Fruit fly (Drosophila melanogaster) whole organism, embryonic: ENCODE measurements around the gene kay.

Experiments used
- Aef1 ChIP-seq: fragments of 200-800 bp; sonication (Bioruptor generic); IDR thresholded peaks from 3 replicates; pipeline ENCODE4 v1.3.6; 2022; ENCODE audit warnings: missing biosample characterization, missing genetic modification characterization
- BEAF-32 ChIP-seq: fragments of 200-800 bp; sonication (Bioruptor generic); optimal IDR thresholded peaks from 3 replicates; lab custom pipeline; 2017; ENCODE audit warnings: missing biosample characterization, missing genetic modification characterization, mild to moderate bottlenecking, moderate library complexity, missing genetic modification reagents
- Bdp1 ChIP-seq: fragments of 200-800 bp; sonication (Bioruptor generic); optimal IDR thresholded peaks from 3 replicates; lab custom pipeline; 2016; ENCODE audit warnings: missing biosample characterization, missing genetic modification characterization
- CG10462 ChIP-seq: fragments of 200-800 bp; sonication (Bioruptor generic); optimal IDR thresholded peaks from 2 replicates; lab custom pipeline; 2016; ENCODE audit warnings: missing biosample characterization, missing genetic modification characterization
- CG11695 ChIP-seq: fragments of 200-800 bp; sonication (Bioruptor generic); IDR thresholded peaks from 3 replicates; pipeline ENCODE4 v1.3.6; 2022; ENCODE audit warnings: missing biosample characterization, missing genetic modification characterization
- CG11723 ChIP-seq: fragments of 200-800 bp; sonication (Bioruptor generic); optimal IDR thresholded peaks from 2 replicates; lab custom pipeline; 2017; ENCODE audit warnings: missing biosample characterization, mild to moderate bottlenecking, missing genetic modification characterization
- CG12391 ChIP-seq: fragments of 200-800 bp; sonication (Bioruptor generic); optimal IDR thresholded peaks from 3 replicates; lab custom pipeline; 2018; ENCODE audit warnings: missing biosample characterization, mild to moderate bottlenecking, missing genetic modification characterization, moderate library complexity
- CG13894 ChIP-seq: fragments of 200-800 bp; sonication (Bioruptor generic); optimal IDR thresholded peaks from 3 replicates; lab custom pipeline; 2018; ENCODE audit warnings: missing biosample characterization, mild to moderate bottlenecking, missing genetic modification characterization, moderate library complexity
- CG1602 ChIP-seq: fragments of 200-800 bp; sonication (Bioruptor generic); optimal IDR thresholded peaks from 3 replicates; lab custom pipeline; 2016; ENCODE audit warnings: missing biosample characterization, missing genetic modification characterization
- CG17328 ChIP-seq: fragments of 200-800 bp; sonication (Bioruptor generic); IDR thresholded peaks from 2 replicates; pipeline ENCODE4 v1.3.6; 2022; ENCODE audit warnings: missing biosample characterization, missing genetic modification characterization
- CG17802 ChIP-seq: fragments of 200-800 bp; sonication (Bioruptor generic); optimal IDR thresholded peaks from 2 replicates; lab custom pipeline; 2018; ENCODE audit warnings: missing biosample characterization, mild to moderate bottlenecking, missing genetic modification characterization, moderate library complexity
- CG18011 ChIP-seq: fragments of 200-800 bp; sonication (Bioruptor generic); optimal IDR thresholded peaks from 2 replicates; lab custom pipeline; 2017; ENCODE audit warnings: missing biosample characterization, missing genetic modification characterization, mild to moderate bottlenecking, moderate library complexity, missing genotype
- CG2129 ChIP-seq: fragments of 200-800 bp; sonication (Bioruptor generic); IDR thresholded peaks from 2 replicates; pipeline ENCODE4 v1.3.6; 2022; ENCODE audit warnings: missing biosample characterization, missing genetic modification characterization; ENCODE audit not compliant: partially characterized antibody
- CG2889 ChIP-seq: fragments of 200-800 bp; sonication (Bioruptor generic); IDR thresholded peaks from 3 replicates; pipeline ENCODE4 v1.3.6; 2022; ENCODE audit warnings: missing biosample characterization, missing genetic modification characterization
- CG31441 ChIP-seq: fragments of 200-800 bp; sonication (Bioruptor generic); IDR thresholded peaks from 2 replicates; pipeline ENCODE4 v1.3.6; 2022; ENCODE audit warnings: missing biosample characterization, missing genetic modification characterization
- CG3281 ChIP-seq: fragments of 200-800 bp; sonication (Bioruptor generic); optimal IDR thresholded peaks from 3 replicates; lab custom pipeline; 2017; ENCODE audit warnings: missing biosample characterization, mild to moderate bottlenecking, missing genetic modification characterization
- CG4854 ChIP-seq: fragments of 200-800 bp; sonication (Bioruptor generic); optimal IDR thresholded peaks from 2 replicates; lab custom pipeline; 2016; ENCODE audit warnings: missing biosample characterization, missing genetic modification characterization, inconsistent platforms
- E2f1 ChIP-seq: fragments of 200-800 bp; sonication (Bioruptor generic); IDR thresholded peaks from 2 replicates; pipeline ENCODE4 v1.3.6; 2022; ENCODE audit warnings: missing biosample characterization, missing genetic modification characterization
- E2f2 ChIP-seq: fragments of 200-800 bp; sonication (Bioruptor generic); IDR thresholded peaks from 2 replicates; pipeline ENCODE4 v1.3.6; 2022; ENCODE audit warnings: missing biosample characterization, missing genetic modification characterization
- Ets65A ChIP-seq: fragments of 200-800 bp; sonication (Bioruptor generic); peaks from one replicate; lab custom pipeline; 2016; ENCODE audit warnings: missing biosample characterization, missing genetic modification characterization
- HLHmδ ChIP-seq: fragments of 200-800 bp; sonication (Bioruptor generic); optimal IDR thresholded peaks from 2 replicates; lab custom pipeline; 2018; ENCODE audit warnings: missing biosample characterization, mild to moderate bottlenecking, missing genetic modification characterization, moderate library complexity
- HmgZ ChIP-seq: fragments of 200-800 bp; sonication (Bioruptor generic); optimal IDR thresholded peaks from 2 replicates; lab custom pipeline; 2018; ENCODE audit warnings: missing biosample characterization, mild to moderate bottlenecking, missing genetic modification characterization
- Hr78 ChIP-seq, 2 experiments: fragments of 200-800 bp in 1 of 2; fragments of >200 bp in 1 of 2; sonication (Bioruptor generic) in 1 of 2; optimal IDR thresholded peaks; 2 replicates each; lab custom pipeline; 2017 to 2019; ENCODE audit warnings: missing biosample characterization in 2 of 2, missing genetic modification characterization in 2 of 2, mild to moderate bottlenecking in 1 of 2, moderate library complexity in 1 of 2
- Lhr ChIP-seq: fragments of 200-800 bp; sonication (Bioruptor generic); optimal IDR thresholded peaks from 3 replicates; lab custom pipeline; 2017; ENCODE audit warnings: mild to moderate bottlenecking, missing biosample characterization, missing genetic modification reagents, missing genetic modification characterization
- Lpt ChIP-seq: fragments of >200 bp; optimal IDR thresholded peaks from 2 replicates; lab custom pipeline; 2018; ENCODE audit warnings: missing biosample characterization, missing genetic modification characterization
- Max ChIP-seq: fragments of 200-800 bp; sonication (Bioruptor generic); optimal IDR thresholded peaks from 2 replicates; lab custom pipeline; 2016; ENCODE audit warnings: missing biosample characterization, mild to moderate bottlenecking, missing genetic modification characterization
- Nf-YA ChIP-seq: fragments of 200-800 bp; sonication (Bioruptor generic); IDR thresholded peaks from 2 replicates; pipeline ENCODE4 v1.3.6; 2022; ENCODE audit warnings: missing biosample characterization, missing genetic modification characterization
- Oli ChIP-seq: fragments of 200-800 bp; sonication (Bioruptor generic); optimal IDR thresholded peaks from 2 replicates; lab custom pipeline; 2018; ENCODE audit warnings: missing biosample characterization, mild to moderate bottlenecking, missing genetic modification characterization, moderate library complexity
- Six4 ChIP-seq: fragments of 200-800 bp; sonication (Bioruptor generic); optimal IDR thresholded peaks from 2 replicates; lab custom pipeline; 2016; ENCODE audit warnings: missing biosample characterization, missing genetic modification characterization
- Sry-β ChIP-seq: fragments of 200-800 bp; sonication (Bioruptor generic); optimal IDR thresholded peaks from 2 replicates; lab custom pipeline; 2018; ENCODE audit warnings: missing biosample characterization, mild to moderate bottlenecking, missing genetic modification characterization, moderate library complexity
- abd-A ChIP-seq: fragments of 200-800 bp; sonication (Bioruptor generic); optimal IDR thresholded peaks from 3 replicates; lab custom pipeline; 2019; ENCODE audit warnings: missing biosample characterization, mild to moderate bottlenecking, missing genetic modification characterization, moderate library complexity
- bowl ChIP-seq: fragments of 200-800 bp; sonication (Bioruptor generic); IDR thresholded peaks from 2 replicates; pipeline ENCODE4 v1.3.6; 2022; ENCODE audit warnings: missing biosample characterization, missing genetic modification characterization
- br ChIP-seq: fragments of >200 bp; optimal IDR thresholded peaks from 2 replicates; lab custom pipeline; 2017
- cad ChIP-seq: fragments of >200 bp; optimal IDR thresholded peaks from 2 replicates; lab custom pipeline; 2017; ENCODE audit warnings: missing biosample characterization, missing genetic modification characterization
- da ChIP-seq: fragments of 200-800 bp; sonication (Bioruptor generic); optimal IDR thresholded peaks from 2 replicates; lab custom pipeline; 2016; ENCODE audit warnings: missing biosample characterization, missing genetic modification characterization
- fd3F ChIP-seq: fragments of 200-800 bp; sonication (Bioruptor generic); optimal IDR thresholded peaks from 2 replicates; lab custom pipeline; 2018; ENCODE audit warnings: missing biosample characterization, mild to moderate bottlenecking, missing genetic modification characterization, moderate library complexity
- fd64A ChIP-seq: fragments of 200-800 bp; sonication (Bioruptor generic); optimal IDR thresholded peaks from 3 replicates; lab custom pipeline; 2018; ENCODE audit warnings: missing biosample characterization, mild to moderate bottlenecking, missing genetic modification characterization
- gt ChIP-seq: fragments of 200-800 bp; sonication (Bioruptor generic); IDR thresholded peaks from 2 replicates; pipeline ENCODE4 v1.3.6; 2022; ENCODE audit warnings: missing biosample characterization, missing genetic modification characterization
- hb ChIP-seq: fragments of 200-800 bp; sonication (Bioruptor generic); IDR thresholded peaks from 3 replicates; pipeline ENCODE4 v1.3.6; 2022; ENCODE audit warnings: missing biosample characterization, missing genetic modification characterization; ENCODE audit not compliant: partially characterized antibody
- lbe ChIP-seq: fragments of 200-800 bp; sonication (Bioruptor generic); optimal IDR thresholded peaks from 2 replicates; lab custom pipeline; 2016; ENCODE audit warnings: missing biosample characterization, mild to moderate bottlenecking, missing genetic modification characterization
- pan ChIP-seq, 4 experiments: fragments of >200 bp in 3 of 4; fragments of 200-800 bp in 1 of 4; sonication (Bioruptor generic) in 1 of 4; optimal IDR thresholded peaks in 3 of 4; IDR thresholded peaks in 1 of 4; 2 replicates each; pipeline versions ENCODE4 v1.3.6 to Lab custom; 2017 to 2022; ENCODE audit warnings: missing biosample characterization in 2 of 4, missing genetic modification characterization in 2 of 4, mixed read lengths in 1 of 4
- sens ChIP-seq: fragments of 200-800 bp; sonication (Bioruptor generic); peaks from one replicate; lab custom pipeline; 2016; ENCODE audit warnings: missing biosample characterization, missing genetic modification characterization
- sens-2 ChIP-seq: fragments of 200-800 bp; sonication (Bioruptor generic); IDR thresholded peaks from 2 replicates; pipeline ENCODE4 v1.3.6; 2022; ENCODE audit warnings: missing biosample characterization, missing genetic modification characterization
- sisA ChIP-seq: fragments of 200-800 bp; sonication (Bioruptor generic); IDR thresholded peaks from 2 replicates; pipeline ENCODE4 v1.3.6; 2022; ENCODE audit warnings: missing biosample characterization, missing genetic modification characterization
- slbo ChIP-seq: fragments of 200-800 bp; sonication (Bioruptor generic); IDR thresholded peaks from 2 replicates; pipeline ENCODE4 v1.3.6; 2022; ENCODE audit warnings: missing biosample characterization, missing genetic modification characterization
- tgo ChIP-seq: fragments of 200-800 bp; sonication (Bioruptor generic); IDR thresholded peaks from 3 replicates; pipeline ENCODE4 v1.3.6; 2022; ENCODE audit warnings: missing biosample characterization, missing genetic modification characterization
- tll ChIP-seq, 2 experiments: fragments of 200-800 bp in 1 of 2; fragments of >200 bp in 1 of 2; sonication (Bioruptor generic) in 1 of 2; optimal IDR thresholded peaks; 2 replicates each; lab custom pipeline; 2017 to 2019; ENCODE audit warnings: missing biosample characterization in 2 of 2, missing genetic modification characterization in 2 of 2, mild to moderate bottlenecking in 1 of 2, moderate library complexity in 1 of 2
- tup ChIP-seq: fragments of 200-800 bp; sonication (Bioruptor generic); optimal IDR thresholded peaks from 2 replicates; lab custom pipeline; 2016; ENCODE audit warnings: missing biosample characterization, mild to moderate bottlenecking, missing genetic modification characterization, moderate library complexity

The kay gene

dm6 chr3R:29786016-29786996, 20.5 kb downstream of the kay start (continued):
- TF ChIP-seq fd64A (GFP tag; lab: Kevin White, UChicago) = no peak
- TF ChIP-seq lbe (GFP tag; lab: Kevin White, UChicago) = peak; percentile 80
- no peak for TF ChIP-seq CG31441 (GFP tag; lab: Robert Waterston, UW)
- peak; percentile 87 for TF ChIP-seq Ets65A (GFP tag; lab: Kevin White, UChicago)
- no peak for TF ChIP-seq da (GFP tag; lab: Kevin White, UChicago)
- no peak for TF ChIP-seq br
- 0 out of 3 replicates have a peak, but pooled peaks have one; percentile 27 for TF ChIP-seq CG11695 (GFP tag; lab: Robert Waterston, UW)
- no peak for TF ChIP-seq Lpt (GFP tag; lab: Kevin White, UChicago)
- TF ChIP-seq CG12391 (tag; lab: Kevin White, UChicago) = no peak
- no peak for TF ChIP-seq gt (GFP tag; lab: Robert Waterston, UW)
- 0 out of 3 replicates have a peak, but pooled peaks have one; percentile 9 for TF ChIP-seq CG2889
- no peak for TF ChIP-seq tup (GFP tag; lab: Kevin White, UChicago)
- TF ChIP-seq pan (optimal IDR thresholded peaks at IDR 0.05; lab: Kevin White, UChicago) = no peak
- TF ChIP-seq pan (GFP tag; optimal IDR thresholded peaks at IDR 0.05 in 1 of 2, IDR thresholded peaks at IDR 0.05 in 1 of 2) = peak in 1 of 2 experiments; percentile 57
- TF ChIP-seq Sry-β = no peak
- TF ChIP-seq fd3F (GFP tag; lab: Kevin White, UChicago) = no peak
- TF ChIP-seq Hr78 (GFP tag; optimal IDR thresholded peaks at IDR 0.05; lab: Kevin White, UChicago) = no peak
- TF ChIP-seq hb (GFP tag; lab: Robert Waterston, UW) = no peak
- peak; percentile 28; the same call in 1 of the 2 replicates for TF ChIP-seq CG17328 (GFP tag; lab: Robert Waterston, UW)
- TF ChIP-seq E2f1 = 0 out of 2 replicates have a peak, but pooled peaks have one; percentile 30
- no peak for TF ChIP-seq BEAF-32 (GFP tag; lab: Kevin White, UChicago)
- no peak for TF ChIP-seq E2f2 (GFP tag; lab: Robert Waterston, UW)
- TF ChIP-seq sens (GFP tag; lab: Kevin White, UChicago) = peak; percentile 80
- TF ChIP-seq CG17802 (tag; lab: Kevin White, UChicago) = no peak
- no peak for TF ChIP-seq Oli
- TF ChIP-seq CG4854 (GFP tag; lab: Kevin White, UChicago) = peak; percentile 2
- no peak for TF ChIP-seq Nf-YA (GFP tag; lab: Robert Waterston, UW)
- no peak for TF ChIP-seq Bdp1 (GFP tag; lab: Kevin White, UChicago)
- TF ChIP-seq HmgZ (tag; lab: Kevin White, UChicago) = no peak
- no peak for TF ChIP-seq CG18011
- no peak for TF ChIP-seq tll (GFP tag; optimal IDR thresholded peaks at IDR 0.05; lab: Kevin White, UChicago)
- TF ChIP-seq abd-A (tag; lab: Kevin White, UChicago) = no peak
- no peak for TF ChIP-seq CG10462 (GFP tag; lab: Kevin White, UChicago)
- 0 out of 3 replicates have a peak, but pooled peaks have one; percentile 14 for TF ChIP-seq tgo (GFP tag; lab: Robert Waterston, UW)
- TF ChIP-seq CG13894 = no peak
- TF ChIP-seq bowl = no peak
- no peak for TF ChIP-seq CG11723 (GFP tag; lab: Kevin White, UChicago)
- peak; percentile 6 for TF ChIP-seq Max (GFP tag; lab: Kevin White, UChicago)
- no peak for TF ChIP-seq CG3281 (GFP tag; lab: Kevin White, UChicago)
- no peak for TF ChIP-seq sens-2 (GFP tag; lab: Robert Waterston, UW)
- no peak for TF ChIP-seq cad (GFP tag; lab: Kevin White, UChicago)
- no peak for TF ChIP-seq CG1602 (GFP tag; lab: Kevin White, UChicago)
- TF ChIP-seq Six4 = no peak
- TF ChIP-seq Lhr (GFP tag; lab: Kevin White, UChicago) = no peak
- peak; percentile 34; the same call in 1 of the 2 replicates for TF ChIP-seq slbo (GFP tag; lab: Robert Waterston, UW)
- no peak for TF ChIP-seq HLHmδ (GFP tag; lab: Kevin White, UChicago)
- TF ChIP-seq Aef1 (GFP tag; lab: Robert Waterston, UW) = peak; percentile 39; the same call in 1 of the 3 replicates
- TF ChIP-seq CG2129 (GFP tag; lab: Robert Waterston, UW) = no peak
- no peak for TF ChIP-seq sisA (GFP tag; lab: Robert Waterston, UW)
